Worm (Caenorhabditis elegans): ENCODE results near the gene F36A4.5.
A peak's percentile ranks its signal among the peaks of the same experiment; 100 is the strongest.

- TF ChIP-seq F13H6.1 (tag; optimal IDR thresholded peaks at IDR 0.05) (no peak), ama-1 (optimal IDR thresholded peaks at IDR 0.05) (peak; percentile 87), aly-2 (tag; optimal IDR thresholded peaks at IDR 0.05) (no peak), fos-1 (tag; optimal IDR thresholded peaks at IDR 0.05) (no peak), nhr-11 (tag; optimal IDR thresholded peaks at IDR 0.05) (no peak), ztf-4 (tag; optimal IDR thresholded peaks at IDR 0.05) (no peak), lin-11 (tag; optimal IDR thresholded peaks at IDR 0.05) (no peak), nhr-12 (tag; optimal IDR thresholded peaks at IDR 0.05) (no peak), lsy-2 (tag; optimal IDR thresholded peaks at IDR 0.05) (no peak), skn-1 (tag; optimal IDR thresholded peaks at IDR 0.05) (no peak)
These were observed 29.9 kb upstream of the F36A4.5 start, which contains the start of the genes zipt-2.2 and dpy-13 for ce11 chrIV:4235315-4236024.
